Worm (Caenorhabditis elegans) whole organism, L2 larva: ENCODE measurements around the gene sec-15.

Experiments used
- F13H6.1 ChIP-seq: sonication (generic microtip); optimal IDR thresholded peaks from 2 replicates; lab custom pipeline; 2016; ENCODE audit warnings: missing genetic modification characterization, missing compliant biosample characterization
- aly-2 ChIP-seq: fragments of 150-350 bp; optimal IDR thresholded peaks from 2 replicates; lab custom pipeline; 2014; ENCODE audit warnings: missing biosample characterization, missing genetic modification characterization
- ama-1 ChIP-seq: fragments of 150-350 bp; optimal IDR thresholded peaks from 2 replicates; lab custom pipeline; 2018; ENCODE audit warnings: inconsistent platforms
- blmp-1 ChIP-seq: sonication (generic microtip); optimal IDR thresholded peaks from 2 replicates; lab custom pipeline; 2017; ENCODE audit warnings: missing genetic modification characterization, mild to moderate bottlenecking, missing compliant biosample characterization, antibody characterized with exemption, moderate library complexity; ENCODE audit not compliant: insufficient read depth
- ceh-82 ChIP-seq: fragments of 150-350 bp; optimal IDR thresholded peaks from 2 replicates; lab custom pipeline; 2014; ENCODE audit warnings: missing biosample characterization, missing genetic modification characterization
- crh-2 ChIP-seq: sonication (generic microtip); optimal IDR thresholded peaks from 2 replicates; lab custom pipeline; 2017; ENCODE audit warnings: missing biosample characterization, missing genetic modification characterization
- elt-3 ChIP-seq: sonication (generic microtip); optimal IDR thresholded peaks from 2 replicates; lab custom pipeline; 2017; ENCODE audit warnings: missing biosample characterization, missing genetic modification characterization
- fos-1 ChIP-seq: fragments of 150-350 bp; optimal IDR thresholded peaks from 2 replicates; lab custom pipeline; 2014; ENCODE audit warnings: missing biosample characterization, missing genetic modification characterization
- gmeb-1 ChIP-seq: fragments of 150-350 bp; optimal IDR thresholded peaks from 2 replicates; lab custom pipeline; 2014; ENCODE audit warnings: missing biosample characterization, missing genetic modification characterization
- lin-39 ChIP-seq: fragments of 150-350 bp; optimal IDR thresholded peaks from 2 replicates; lab custom pipeline; 2014; ENCODE audit warnings: missing biosample characterization, missing genetic modification reagents, missing genetic modification characterization
- mab-5 ChIP-seq: fragments of 150-350 bp; optimal IDR thresholded peaks from 2 replicates; lab custom pipeline; 2014; ENCODE audit warnings: missing biosample characterization, missing genetic modification characterization
- mbf-1 ChIP-seq: sonication (generic microtip); optimal IDR thresholded peaks from 2 replicates; lab custom pipeline; 2017; ENCODE audit warnings: missing biosample characterization, missing genetic modification characterization
- nhr-129 ChIP-seq: fragments of 150-350 bp; optimal IDR thresholded peaks from 2 replicates; lab custom pipeline; 2014; ENCODE audit warnings: missing biosample characterization, missing genetic modification characterization
- nhr-21 ChIP-seq: fragments of 150-350 bp; optimal IDR thresholded peaks from 2 replicates; lab custom pipeline; 2014; ENCODE audit warnings: missing biosample characterization, missing genetic modification characterization
- nhr-23 ChIP-seq: fragments of 150-350 bp; optimal IDR thresholded peaks from 2 replicates; lab custom pipeline; 2014; ENCODE audit warnings: missing biosample characterization, missing genetic modification reagents, missing genetic modification characterization
- nhr-6 ChIP-seq: fragments of 150-350 bp; optimal IDR thresholded peaks from 2 replicates; lab custom pipeline; 2014; ENCODE audit warnings: missing biosample characterization, missing genetic modification characterization
- nhr-77 ChIP-seq: fragments of 150-350 bp; optimal IDR thresholded peaks from 2 replicates; lab custom pipeline; 2014; ENCODE audit warnings: missing biosample characterization, missing genetic modification characterization
- peb-1 ChIP-seq: fragments of 150-350 bp; optimal IDR thresholded peaks from 2 replicates; lab custom pipeline; 2014; ENCODE audit warnings: missing biosample characterization, missing genetic modification characterization
- sem-4 ChIP-seq: fragments of 150-350 bp; optimal IDR thresholded peaks from 2 replicates; lab custom pipeline; 2014; ENCODE audit warnings: missing biosample characterization, missing genetic modification reagents, missing genetic modification characterization
- sma-3 ChIP-seq: sonication (generic microtip); optimal IDR thresholded peaks from 2 replicates; lab custom pipeline; 2016; ENCODE audit warnings: missing genetic modification reagents, missing genetic modification characterization, missing compliant biosample characterization
- sma-9 ChIP-seq, 2 experiments: fragments of 150-350 bp in 1 of 2; sonication (generic microtip) in 1 of 2; optimal IDR thresholded peaks; 2 replicates each; lab custom pipeline; 2014 to 2016; ENCODE audit warnings: missing genetic modification characterization in 2 of 2, mild to moderate bottlenecking in 1 of 2, missing biosample characterization in 1 of 2, missing compliant biosample characterization in 1 of 2, missing genetic modification reagents in 1 of 2, moderate library complexity in 1 of 2
- snpc-4 ChIP-seq: fragments of 150-350 bp; optimal IDR thresholded peaks from 2 replicates; lab custom pipeline; 2014; ENCODE audit warnings: missing biosample characterization, missing genetic modification characterization
- unc-39 ChIP-seq: fragments of 150-350 bp; optimal IDR thresholded peaks from 2 replicates; lab custom pipeline; 2014; ENCODE audit warnings: missing biosample characterization, missing genetic modification characterization
- unc-62 ChIP-seq: fragments of 150-350 bp; optimal IDR thresholded peaks from 2 replicates; lab custom pipeline; 2014; ENCODE audit warnings: missing biosample characterization, missing genetic modification reagents, missing genetic modification characterization
- ztf-11 ChIP-seq: sonication (generic microtip); optimal IDR thresholded peaks from 2 replicates; lab custom pipeline; 2017; ENCODE audit warnings: missing biosample characterization, missing genetic modification characterization
- ztf-4 ChIP-seq: fragments of 150-350 bp; optimal IDR thresholded peaks from 2 replicates; lab custom pipeline; 2014; ENCODE audit warnings: missing biosample characterization, missing genetic modification characterization

sec-15 gene

ce11 chrX:8835887-8836348 is 403 bp upstream of the sec-15 start, which contains the start of gene C28G1.2 (continued):
- peak; percentile 91 for TF ChIP-seq sma-3
- peak; percentile 79 for TF ChIP-seq ztf-4 (tag; lab: Kevin White, UChicago)
- TF ChIP-seq unc-39 (tag; lab: Kevin White, UChicago), result no peak
- peak; percentile 95 for TF ChIP-seq sma-9 (GFP tag; optimal IDR thresholded peaks at IDR 0.05; lab: Kevin White, UChicago)
- TF ChIP-seq sma-9 (tag; optimal IDR thresholded peaks at IDR 0.05; lab: Kevin White, UChicago), result no peak
- TF ChIP-seq ama-1 (lab: Kevin White, UChicago), result no peak
- TF ChIP-seq nhr-129 (tag; lab: Kevin White, UChicago), result peak; percentile 97
- peak; percentile 95 for TF ChIP-seq nhr-6 (tag; lab: Kevin White, UChicago)
- no peak for TF ChIP-seq nhr-23 (tag; lab: Kevin White, UChicago)
- peak; percentile 62 for TF ChIP-seq peb-1 (tag; lab: Kevin White, UChicago)
- peak; percentile 44 for TF ChIP-seq unc-62 (GFP tag; lab: Kevin White, UChicago)

ce11 chrX:8831162-8831561 is 4.4 kb downstream of the sec-15 start, which contains the start of gene C28G1.6:
TSS of gene C28G1.6 (minus strand) at chrX:8831262.
- TF ChIP-seq ztf-11, result no peak
- no peak for TF ChIP-seq ama-1 (lab: Kevin White, UChicago)
- TF ChIP-seq nhr-77 (tag; lab: Kevin White, UChicago), result no peak
- peak; percentile 11 for TF ChIP-seq fos-1
- TF ChIP-seq ceh-82 (tag; lab: Kevin White, UChicago), result no peak
- no peak for TF ChIP-seq unc-62 (GFP tag; lab: Kevin White, UChicago)

- TF ChIP-seq crh-2 (tag; lab: Kevin White, UChicago) (no peak), sem-4 (tag; lab: Kevin White, UChicago) (no peak), nhr-23 (tag; lab: Kevin White, UChicago) (no peak), mab-5 (tag; lab: Kevin White, UChicago) (no peak), nhr-6 (tag; lab: Kevin White, UChicago) (no peak), nhr-77 (tag; lab: Kevin White, UChicago) (no peak), fos-1 (peak; percentile 71)
Observed at ce11 chrX:8828365-8828764, 7.2 kb downstream of the sec-15 start, which contains the start of gene rcs-1. TSS of gene rcs-1 (minus strand) at chrX:8828540.

- TF ChIP-seq F13H6.1 (tag; lab: Kevin White, UChicago) (peak; percentile 14), sma-9 (GFP tag; optimal IDR thresholded peaks at IDR 0.05; lab: Kevin White, UChicago) (peak; percentile 61), sma-9 (tag; optimal IDR thresholded peaks at IDR 0.05; lab: Kevin White, UChicago) (no peak), fos-1 (peak; percentile 96), crh-2 (tag; lab: Kevin White, UChicago) (peak; percentile 54), nhr-129 (tag; lab: Kevin White, UChicago) (peak; percentile 8), blmp-1 (no peak)
- TF ChIP-seq, all 48 proteins: peak for 5
Observed at ce11 chrX:8824437-8824836, 11.1 kb downstream of the sec-15 start, which contains the start of gene ifd-1. TSS of gene ifd-1 (minus strand) at chrX:8824448.

ce11 chrX:8820643-8821042 is 14.9 kb downstream of the sec-15 start:
- TF ChIP-seq F13H6.1 (tag; lab: Kevin White, UChicago) (no peak), ceh-82 (tag; lab: Kevin White, UChicago) (no peak), fos-1 (peak; percentile 92), mab-5 (tag; lab: Kevin White, UChicago) (no peak), elt-3 (tag; lab: Kevin White, UChicago) (no peak), lin-39 (tag; lab: Kevin White, UChicago) (no peak), sma-9 (GFP tag; optimal IDR thresholded peaks at IDR 0.05; lab: Kevin White, UChicago) (peak; percentile 23), sma-9 (tag; optimal IDR thresholded peaks at IDR 0.05; lab: Kevin White, UChicago) (no peak), crh-2 (tag; lab: Kevin White, UChicago) (peak; percentile 68), nhr-77 (tag; lab: Kevin White, UChicago) (no peak), aly-2 (tag; lab: Kevin White, UChicago) (no peak), gmeb-1 (tag; lab: Kevin White, UChicago) (peak; percentile 3), mbf-1 (tag; lab: Kevin White, UChicago) (no peak), sma-3 (no peak), ama-1 (lab: Kevin White, UChicago) (no peak)

- TF ChIP-seq crh-2 (tag; lab: Kevin White, UChicago), result no peak
- TF ChIP-seq nhr-21 (tag; lab: Kevin White, UChicago), result peak; percentile 62
- peak; percentile 14 for TF ChIP-seq sma-3
- TF ChIP-seq snpc-4 (tag; lab: Kevin White, UChicago), result no peak
Observed at ce11 chrX:8819815-8820415, 15.6 kb downstream of the sec-15 start.
